Worm (Caenorhabditis elegans): ENCODE measurements around the gene pdha-1.

DNA sequence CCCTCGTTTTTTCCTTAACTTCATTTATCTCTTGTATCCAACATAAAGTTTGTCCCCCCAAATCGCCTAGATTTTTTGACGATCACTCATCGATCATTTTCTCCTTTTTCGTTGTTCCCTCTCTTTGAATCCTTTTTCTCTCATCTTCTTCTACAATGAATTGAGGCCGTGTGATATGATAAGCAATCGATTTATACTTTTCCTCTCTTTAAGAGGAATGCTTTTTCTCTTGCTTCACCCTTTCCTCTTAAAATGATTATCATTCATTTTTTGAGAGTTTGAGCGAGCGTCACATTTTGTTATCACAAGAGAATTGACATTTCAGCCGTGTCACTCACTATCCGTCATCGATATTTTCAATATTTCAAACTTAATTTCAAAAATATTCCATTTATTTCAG lies 12.0 kb downstream of the pdha-1 start, which contains the start of gene K02C4.5:
- TF ChIP-seq skn-1 (tag; optimal IDR thresholded peaks at IDR 0.05): no peak
- TF ChIP-seq lin-15B (tag; optimal IDR thresholded peaks at IDR 0.05): no peak
- TF ChIP-seq zag-1 (tag; optimal IDR thresholded peaks at IDR 0.05): no peak
- no peak for TF ChIP-seq lin-13 (GFP tag; optimal IDR thresholded peaks at IDR 0.05)
- no peak for TF ChIP-seq R02D3.7 (tag; optimal IDR thresholded peaks at IDR 0.05)
- no peak for TF ChIP-seq nhr-10 (tag; optimal IDR thresholded peaks at IDR 0.05)
